Fruit fly (Drosophila melanogaster): ENCODE results near the gene Shmt.
"Not testable (repeated sequence)": the region's sequence is repeated elsewhere in the genome, so short reads cannot be mapped to it uniquely, and the experiment has no call there.

Gene Shmt

DNA sequence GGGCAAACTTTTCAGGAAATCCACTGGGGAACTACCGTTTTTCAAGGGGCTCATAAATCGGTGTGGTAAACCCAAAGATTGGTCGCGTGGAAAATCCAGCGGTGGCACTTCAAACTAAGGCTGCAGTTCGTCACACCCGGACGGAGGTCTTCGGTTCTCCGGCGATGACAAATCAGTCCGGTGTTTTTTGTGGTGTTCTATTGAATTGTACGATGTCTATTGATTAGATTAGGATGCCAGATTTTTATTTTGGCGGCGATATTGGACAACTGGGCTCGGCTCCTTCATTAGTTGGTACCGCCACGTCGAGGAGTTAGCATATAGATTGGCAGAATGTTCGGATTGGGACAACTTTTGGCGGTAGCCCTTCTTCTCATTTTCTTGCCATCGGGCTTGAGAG, 35.7 kb upstream of the Shmt start, which contains the start of gene CG6048:
TSS of gene CG6048 (plus strand) at position 301 of the 400 bp plus-strand sequence.
- no peak for TF ChIP-seq Snoo (tag; optimal IDR thresholded peaks at IDR 0.05)
- TF ChIP-seq CG8301 (tag; optimal IDR thresholded peaks at IDR 0.05) = no peak
- no peak for TF ChIP-seq CG17806 (tag; optimal IDR thresholded peaks at IDR 0.05)
- no peak for TF ChIP-seq D1 (tag; optimal IDR thresholded peaks at IDR 0.05)
- no peak for TF ChIP-seq CG34367 (tag; optimal IDR thresholded peaks at IDR 0.05)
- TF ChIP-seq CG9948 (tag; optimal IDR thresholded peaks at IDR 0.05) = no peak
- no peak for TF ChIP-seq CG14655 (GFP tag; optimal IDR thresholded peaks at IDR 0.05)
- TF ChIP-seq Pif1A (GFP tag; optimal IDR thresholded peaks at IDR 0.05) = no peak
- no peak for TF ChIP-seq CG10348 (GFP tag; IDR thresholded peaks at IDR 0.05)
- no peak for TF ChIP-seq CG4496 (GFP tag; IDR thresholded peaks at IDR 0.05)
- no peak for TF ChIP-seq CG13204 (GFP tag; optimal IDR thresholded peaks at IDR 0.05)

DNA sequence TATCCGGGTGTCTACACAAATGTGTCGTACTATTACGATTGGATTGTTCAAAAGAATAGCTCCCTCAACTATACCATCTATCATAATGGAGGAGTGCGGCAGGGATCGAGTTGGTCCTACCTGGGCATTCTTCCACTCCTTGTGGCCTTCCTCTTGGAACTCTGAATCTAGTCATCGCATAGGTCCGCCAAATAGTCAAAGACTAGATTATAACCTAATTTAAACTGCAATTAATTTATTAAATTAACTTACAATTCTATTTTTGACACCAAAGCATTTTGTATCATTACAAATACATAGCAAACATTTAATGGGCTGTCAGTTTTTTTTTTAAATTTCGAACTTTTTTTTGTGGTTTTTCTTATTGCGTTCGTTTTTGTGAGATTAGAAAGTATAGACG, 33.4 kb upstream of the Shmt start, which contains the start of gene CG32755:
TSS of gene CG32755 (plus strand) at position 301 of the 400 bp plus-strand sequence.
- TF ChIP-seq CG17806 (tag; optimal IDR thresholded peaks at IDR 0.05) = no peak
- no peak for TF ChIP-seq CG4496 (GFP tag; IDR thresholded peaks at IDR 0.05)
- no peak for TF ChIP-seq EcR (GFP tag; optimal IDR thresholded peaks at IDR 0.05)
- no peak for TF ChIP-seq CG34367 (tag; optimal IDR thresholded peaks at IDR 0.05)
- TF ChIP-seq CG10348 (GFP tag; IDR thresholded peaks at IDR 0.05) = no peak
- TF ChIP-seq CG9948 (tag; optimal IDR thresholded peaks at IDR 0.05) = no peak
- TF ChIP-seq CG8301 (tag; optimal IDR thresholded peaks at IDR 0.05) = no peak

DNA sequence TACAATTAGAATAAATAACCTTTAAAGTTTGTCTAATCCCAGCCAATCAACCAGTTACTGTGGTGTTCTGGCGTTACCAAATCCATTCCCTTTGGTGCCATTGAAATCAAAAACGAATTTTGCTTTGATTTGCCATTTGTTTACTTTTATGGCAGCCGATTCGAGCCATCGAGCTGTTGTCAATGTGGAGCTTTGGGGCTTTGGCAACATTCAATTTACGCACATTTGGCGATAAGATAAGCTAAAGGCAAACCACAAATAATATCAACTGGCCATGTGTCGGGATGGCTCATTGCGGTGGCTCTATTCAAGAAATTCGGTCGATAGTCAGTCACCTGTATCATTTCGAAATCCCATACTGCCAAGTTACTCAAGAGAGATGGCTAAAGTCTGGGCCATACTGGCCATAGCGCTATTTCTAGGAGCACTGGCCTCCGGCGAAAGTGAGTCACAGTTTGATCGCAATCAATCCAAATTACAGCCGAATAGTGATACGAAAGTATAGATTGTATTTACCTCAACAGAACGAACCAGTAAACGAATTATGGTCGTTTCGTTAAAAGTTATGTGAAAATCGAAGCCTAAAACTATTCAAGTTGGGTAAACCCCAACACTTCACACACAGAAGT, 31.4 kb upstream of the Shmt start, which contains the start of gene CG6041:
TSS of gene CG6041 (plus strand) at position 291 of the 629 bp plus-strand sequence.
- TF ChIP-seq CG13204 (GFP tag; optimal IDR thresholded peaks at IDR 0.05) (no peak), CG4496 (GFP tag; IDR thresholded peaks at IDR 0.05) (no peak), fd96Ca (GFP tag; IDR thresholded peaks at IDR 0.05) (no peak), Pif1A (GFP tag; optimal IDR thresholded peaks at IDR 0.05) (no peak), D1 (tag; optimal IDR thresholded peaks at IDR 0.05) (no peak), CG17806 (tag; optimal IDR thresholded peaks at IDR 0.05) (no peak), CG34367 (tag; optimal IDR thresholded peaks at IDR 0.05) (no peak), CG12605 (GFP tag; IDR thresholded peaks at IDR 0.05) (no peak), CG10348 (GFP tag; IDR thresholded peaks at IDR 0.05) (no peak)

DNA sequence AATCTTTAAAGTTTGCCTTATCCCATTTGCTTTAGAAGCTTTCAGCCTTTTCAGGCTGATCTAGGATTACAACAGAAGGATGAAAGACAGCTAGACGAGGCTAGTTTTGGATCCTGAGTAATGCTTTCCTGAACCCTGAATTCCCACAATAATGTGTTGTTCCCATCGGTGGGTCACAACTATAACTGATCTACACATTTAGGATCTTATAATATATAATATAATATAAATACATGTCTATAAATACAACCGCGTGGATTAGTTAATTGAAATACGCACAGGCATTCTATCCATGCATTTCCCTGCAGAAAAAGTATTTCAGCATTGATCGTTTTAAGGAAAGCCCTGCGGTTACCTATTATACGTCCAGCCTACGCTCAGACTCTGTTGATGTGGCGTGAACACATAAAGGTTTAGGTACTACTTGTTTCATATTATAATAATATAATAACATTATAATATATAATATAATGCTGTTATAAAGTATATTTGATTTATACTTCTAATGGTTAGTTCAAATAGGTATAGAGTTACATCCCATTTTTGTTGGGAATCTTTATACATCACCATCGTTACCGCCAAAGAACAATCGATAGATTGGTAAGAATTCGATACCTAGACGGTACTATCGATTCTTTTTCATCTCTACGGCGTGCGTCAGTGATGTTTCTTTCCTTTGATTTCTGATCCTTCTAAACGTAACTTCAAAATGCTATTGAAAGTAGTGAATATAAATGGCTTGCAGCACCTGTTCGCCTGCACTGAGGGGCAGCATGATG, 28.6 kb upstream of the Shmt start, which contains the start of gene CG32756:
TSS of gene CG32756 (plus strand) at position 631 of the 779 bp plus-strand sequence.
- not testable (repeated sequence) for TF ChIP-seq gl (tag; optimal IDR thresholded peaks at IDR 0.05); CG4496 (GFP tag; IDR thresholded peaks at IDR 0.05); EcR (GFP tag; optimal IDR thresholded peaks at IDR 0.05)

DNA sequence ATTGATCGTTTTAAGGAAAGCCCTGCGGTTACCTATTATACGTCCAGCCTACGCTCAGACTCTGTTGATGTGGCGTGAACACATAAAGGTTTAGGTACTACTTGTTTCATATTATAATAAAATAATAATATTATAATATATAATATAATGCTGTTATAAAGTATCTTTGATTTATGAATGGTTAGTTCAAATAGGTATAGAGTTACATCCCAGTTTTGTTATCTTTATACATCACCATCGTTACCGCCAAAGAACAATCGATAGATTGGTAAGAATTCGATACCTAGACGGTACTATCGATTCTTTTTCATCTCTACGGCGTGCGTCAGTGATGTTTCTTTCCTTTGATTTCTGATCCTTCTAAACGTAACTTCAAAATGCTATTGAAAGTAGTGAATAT, 25.7 kb upstream of the Shmt start, which contains the start of gene CG12728:
TSS of gene CG12728 (plus strand) at position 301 of the 400 bp plus-strand sequence.
- TF ChIP-seq gl, D1, CG9948 (tag; optimal IDR thresholded peaks at IDR 0.05): not testable (repeated sequence)

DNA sequence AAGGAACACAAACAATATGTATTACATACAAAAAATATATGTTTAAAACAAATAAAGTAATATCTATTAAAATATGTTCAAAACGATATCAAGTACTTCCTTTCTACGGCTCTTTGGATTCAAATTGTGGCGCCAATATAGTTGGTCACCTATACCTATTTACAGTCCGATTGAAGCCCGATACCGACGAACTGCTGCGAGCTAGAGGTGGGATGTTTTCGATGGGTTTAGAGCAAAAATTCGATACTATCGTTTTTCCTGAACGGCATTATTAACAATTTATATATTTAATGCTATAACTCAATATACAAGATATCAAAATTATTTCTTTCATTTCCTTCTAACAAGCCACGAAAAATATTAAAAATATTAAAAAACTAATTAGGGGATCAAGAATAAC, 25.2 kb upstream of the Shmt start:
- TF ChIP-seq CG17806 (tag; optimal IDR thresholded peaks at IDR 0.05) = no peak
- no peak for TF ChIP-seq Pif1A (GFP tag; optimal IDR thresholded peaks at IDR 0.05)
- no peak for TF ChIP-seq rn (GFP tag; IDR thresholded peaks at IDR 0.05)
- TF ChIP-seq CG9948 (tag; optimal IDR thresholded peaks at IDR 0.05) = no peak
- TF ChIP-seq CG32121 (GFP tag; IDR thresholded peaks at IDR 0.05) = no peak
- no peak for TF ChIP-seq CG4496 (GFP tag; IDR thresholded peaks at IDR 0.05)
- TF ChIP-seq gl (tag; optimal IDR thresholded peaks at IDR 0.05) = no peak
- no peak for TF ChIP-seq CG8301 (tag; optimal IDR thresholded peaks at IDR 0.05)
- no peak for TF ChIP-seq Pif1B (GFP tag; optimal IDR thresholded peaks at IDR 0.05)
- no peak for TF ChIP-seq fd96Ca (GFP tag; IDR thresholded peaks at IDR 0.05)
- no peak for TF ChIP-seq CG14655 (GFP tag; optimal IDR thresholded peaks at IDR 0.05)

DNA sequence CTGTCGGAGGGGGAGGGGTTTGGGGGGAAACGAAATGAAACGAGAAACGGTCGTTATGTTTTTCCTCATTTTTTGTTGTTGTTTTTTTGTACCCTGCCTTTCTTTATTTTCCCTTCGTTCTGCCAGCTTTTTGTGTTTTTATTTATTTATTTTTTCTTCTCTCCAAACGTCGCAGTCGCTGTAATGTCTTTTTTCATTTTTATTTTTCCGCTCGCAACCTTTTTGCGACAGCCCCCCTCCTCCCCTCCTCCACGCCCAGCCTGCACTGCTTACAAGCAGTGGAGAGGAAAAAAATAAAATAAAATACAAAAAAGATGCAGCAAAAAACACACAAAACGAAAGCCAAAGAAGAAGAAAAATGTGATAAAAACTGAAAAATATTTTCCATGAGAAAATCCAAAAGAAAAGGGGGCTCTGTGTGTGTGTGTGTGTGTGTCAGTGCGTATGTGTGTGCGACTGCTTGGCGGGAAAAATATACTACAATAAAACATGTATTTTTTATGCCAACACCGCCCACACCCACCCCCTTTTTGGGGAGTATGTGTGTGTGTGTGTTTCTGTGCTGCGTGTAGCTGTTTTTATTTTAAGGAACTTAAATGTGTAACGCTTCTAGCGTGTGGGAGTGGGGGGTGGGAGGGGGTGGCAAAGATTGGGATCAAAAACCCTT, 18.6 kb upstream of the Shmt start:
- peak; percentile 77 for TF ChIP-seq CG9948 (tag; optimal IDR thresholded peaks at IDR 0.05)
- TF ChIP-seq D1 (tag; optimal IDR thresholded peaks at IDR 0.05) = peak; percentile 82
- TF ChIP-seq CG17806 (tag; optimal IDR thresholded peaks at IDR 0.05) = peak; percentile 67
- peak; percentile 75 for TF ChIP-seq rn (GFP tag; IDR thresholded peaks at IDR 0.05)
- peak; percentile 80 for TF ChIP-seq CG32121 (GFP tag; IDR thresholded peaks at IDR 0.05)
- TF ChIP-seq CG10348 (GFP tag; IDR thresholded peaks at IDR 0.05) = no peak
- peak; percentile 84 for TF ChIP-seq CG4496 (GFP tag; IDR thresholded peaks at IDR 0.05)
- peak; percentile 88 for TF ChIP-seq CG15710 (tag; optimal IDR thresholded peaks at IDR 0.05)
- peak; percentile 83 for TF ChIP-seq CG14655 (GFP tag; optimal IDR thresholded peaks at IDR 0.05)
- TF ChIP-seq CG34367 (tag; optimal IDR thresholded peaks at IDR 0.05) = peak; percentile 78
- peak; percentile 82 for TF ChIP-seq CG13204 (GFP tag; optimal IDR thresholded peaks at IDR 0.05)
- TF ChIP-seq CG12605 (GFP tag; IDR thresholded peaks at IDR 0.05) = peak; percentile 85
- peak; percentile 88 for TF ChIP-seq fd96Ca (GFP tag; IDR thresholded peaks at IDR 0.05)
- TF ChIP-seq Snoo (tag; optimal IDR thresholded peaks at IDR 0.05) = peak; percentile 60
- TF ChIP-seq CG8159 (tag; optimal IDR thresholded peaks at IDR 0.05) = peak; percentile 83
- peak; percentile 76 for TF ChIP-seq Pif1B (GFP tag; optimal IDR thresholded peaks at IDR 0.05)
- TF ChIP-seq Ets98B (GFP tag; IDR thresholded peaks at IDR 0.05) = peak; percentile 77
- no peak for TF ChIP-seq EcR (GFP tag; optimal IDR thresholded peaks at IDR 0.05)
- TF ChIP-seq CG8301 (tag; optimal IDR thresholded peaks at IDR 0.05) = peak; percentile 71
- TF ChIP-seq gl (tag; optimal IDR thresholded peaks at IDR 0.05) = peak; percentile 87
- TF ChIP-seq Pif1A (GFP tag; optimal IDR thresholded peaks at IDR 0.05) = peak; percentile 75

Data from whole organism, pupa.